Fruit fly (Drosophila melanogaster): Measurements from ENCODE around the gene Anp.
A peak's percentile ranks its signal among the peaks of the same experiment; 100 is the strongest.

Anp gene

dm6 chr3R:30176314-30176713, 33.4 kb upstream of the Anp start (continued):
- TF ChIP-seq Abd-B (GFP tag; optimal IDR thresholded peaks at IDR 0.05), result no peak
- no peak for TF ChIP-seq CG6254 (GFP tag; optimal IDR thresholded peaks at IDR 0.05)
- no peak for TF ChIP-seq Dfd (GFP tag; optimal IDR thresholded peaks at IDR 0.05)
- TF ChIP-seq HmgD (GFP tag; optimal IDR thresholded peaks at IDR 0.05), result no peak
- no peak for TF ChIP-seq CG18599 (GFP tag; optimal IDR thresholded peaks at IDR 0.05)
- no peak for TF ChIP-seq Sry-β (GFP tag; optimal IDR thresholded peaks at IDR 0.05)
- no peak for TF ChIP-seq CG16863 (GFP tag; optimal IDR thresholded peaks at IDR 0.05)
- TF ChIP-seq CG12769 (tag; optimal IDR thresholded peaks at IDR 0.05), result peak; percentile 93
- peak; percentile 81 for TF ChIP-seq sd (tag; optimal IDR thresholded peaks at IDR 0.05)
- TF ChIP-seq MESR4 (GFP tag; optimal IDR thresholded peaks at IDR 0.05), result no peak
- TF ChIP-seq gro (GFP tag; optimal IDR thresholded peaks at IDR 0.05), result no peak
- no peak for TF ChIP-seq nmo (GFP tag; optimal IDR thresholded peaks at IDR 0.05)
- TF ChIP-seq Med (GFP tag), result peak; percentile 26
- TF ChIP-seq caup (GFP tag; optimal IDR thresholded peaks at IDR 0.05; ENCODE audit: severe bottlenecking), result no peak
- no peak for TF ChIP-seq Kr (GFP tag; optimal IDR thresholded peaks at IDR 0.05)
- no peak for TF ChIP-seq seq (GFP tag; IDR thresholded peaks at IDR 0.05)
- no peak for TF ChIP-seq Neu2 (GFP tag; optimal IDR thresholded peaks at IDR 0.05; ENCODE audit: borderline replicate concordance)
- no peak for TF ChIP-seq rib (GFP tag; IDR thresholded peaks at IDR 0.05)
- TF ChIP-seq CG4707 (GFP tag; optimal IDR thresholded peaks at IDR 0.05), result no peak
- no peak for TF ChIP-seq fd64A (GFP tag; optimal IDR thresholded peaks at IDR 0.05)
- TF ChIP-seq CG31224 (GFP tag; IDR thresholded peaks at IDR 0.05), result no peak
- no peak for TF ChIP-seq twi (tag; optimal IDR thresholded peaks at IDR 0.05)
- no peak for TF ChIP-seq pan (optimal IDR thresholded peaks at IDR 0.05)
- TF ChIP-seq pan (GFP tag; optimal IDR thresholded peaks at IDR 0.05 in 1 of 2, IDR thresholded peaks at IDR 0.05 in 1 of 2), result no peak
- no peak for TF ChIP-seq CG13894 (tag; optimal IDR thresholded peaks at IDR 0.05)
- no peak for TF ChIP-seq sim (GFP tag; IDR thresholded peaks at IDR 0.05)
- no peak for TF ChIP-seq Mes4 (GFP tag; optimal IDR thresholded peaks at IDR 0.05)
- no peak for TF ChIP-seq Elba2 (GFP tag; optimal IDR thresholded peaks at IDR 0.05)
- TF ChIP-seq pho (GFP tag; optimal IDR thresholded peaks at IDR 0.05), result no peak
- no peak for TF ChIP-seq Stat92E (GFP tag; optimal IDR thresholded peaks at IDR 0.05)
- no peak for TF ChIP-seq tll (GFP tag; optimal IDR thresholded peaks at IDR 0.05)

dm6 chr3R:30177494-30177893, 32.3 kb upstream of the Anp start, which contains the start of the genes CG1983 and CG15530:
TSS of gene CG1983 (minus strand) at chr3R:30177700.
TSS of gene CG15530 (plus strand) at chr3R:30177877.
- TF ChIP-seq CG2889 (GFP tag; IDR thresholded peaks at IDR 0.05), result no peak
- TF ChIP-seq Scr (GFP tag; IDR thresholded peaks at IDR 0.05; ENCODE audit: partially characterized antibody), result no peak
- no peak for TF ChIP-seq Ets97D (GFP tag; optimal IDR thresholded peaks at IDR 0.05)
- TF ChIP-seq stwl (tag; optimal IDR thresholded peaks at IDR 0.05), result peak; percentile 30
- TF ChIP-seq CG15011 (GFP tag; optimal IDR thresholded peaks at IDR 0.05), result no peak
- no peak for TF ChIP-seq CG12104 (GFP tag; optimal IDR thresholded peaks at IDR 0.05)
- TF ChIP-seq bigmax (GFP tag; optimal IDR thresholded peaks at IDR 0.05), result no peak
- no peak for TF ChIP-seq crc (GFP tag; optimal IDR thresholded peaks at IDR 0.05)
- no peak for TF ChIP-seq Sry-β (GFP tag; optimal IDR thresholded peaks at IDR 0.05)
- TF ChIP-seq Sox102F (GFP tag; optimal IDR thresholded peaks at IDR 0.05), result no peak
- TF ChIP-seq gem (tag; optimal IDR thresholded peaks at IDR 0.05), result no peak
- TF ChIP-seq pnt (GFP tag; optimal IDR thresholded peaks at IDR 0.05), result no peak
- TF ChIP-seq CG8765 (GFP tag; IDR thresholded peaks at IDR 0.05), result no peak
- TF ChIP-seq Dp (GFP tag; optimal IDR thresholded peaks at IDR 0.05), result peak; percentile 80
- peak; percentile 89 for TF ChIP-seq E2f2 (GFP tag; IDR thresholded peaks at IDR 0.05)
- no peak for TF ChIP-seq CG31365 (tag; optimal IDR thresholded peaks at IDR 0.05)
- TF ChIP-seq hbn (GFP tag; IDR thresholded peaks at IDR 0.05; ENCODE audit: partially characterized antibody), result 0 out of 2 replicates have a peak, but pooled peaks have one; percentile 27
- peak; percentile 47 for TF ChIP-seq gfzf (GFP tag; optimal IDR thresholded peaks at IDR 0.05)
- TF ChIP-seq CrebB (tag; optimal IDR thresholded peaks at IDR 0.05), result no peak
- TF ChIP-seq D19B (GFP tag; optimal IDR thresholded peaks at IDR 0.05), result no peak
- TF ChIP-seq Myb (GFP tag; optimal IDR thresholded peaks at IDR 0.05), result peak; percentile 47
- no peak for TF ChIP-seq CG11723 (GFP tag; optimal IDR thresholded peaks at IDR 0.05)
